Fruit fly (Drosophila melanogaster) whole organism, embryonic: Measurements from ENCODE around the gene HP1c.

Experiments used
- BEAF-32 ChIP-seq: fragments of 200-800 bp; sonication (Bioruptor generic); optimal IDR thresholded peaks from 3 replicates; lab custom pipeline; 2017; ENCODE audit warnings: missing biosample characterization, missing genetic modification characterization, mild to moderate bottlenecking, moderate library complexity, missing genetic modification reagents
- Blimp-1 ChIP-seq: fragments of 200-800 bp; sonication (Bioruptor generic); optimal IDR thresholded peaks from 3 replicates; lab custom pipeline; 2018; ENCODE audit warnings: missing biosample characterization, missing genetic modification characterization, mild to moderate bottlenecking, moderate library complexity, missing genetic modification reagents
- CG10543 ChIP-seq: fragments of 200-800 bp; sonication (Bioruptor generic); optimal IDR thresholded peaks from 3 replicates; lab custom pipeline; 2017; ENCODE audit warnings: missing biosample characterization, mild to moderate bottlenecking, missing genetic modification characterization, moderate library complexity
- CG10959 ChIP-seq: fragments of 200-800 bp; sonication (Bioruptor generic); IDR thresholded peaks from 2 replicates; pipeline ENCODE4 v1.3.6; 2022; ENCODE audit warnings: missing biosample characterization, missing genetic modification characterization
- CG10979 ChIP-seq: fragments of 200-800 bp; sonication (Bioruptor generic); optimal IDR thresholded peaks from 2 replicates; lab custom pipeline; 2018; ENCODE audit warnings: missing biosample characterization, mild to moderate bottlenecking, missing genetic modification characterization, moderate library complexity
- CG12769 ChIP-seq: fragments of 200-800 bp; sonication (Bioruptor generic); optimal IDR thresholded peaks from 2 replicates; lab custom pipeline; 2019; ENCODE audit warnings: missing biosample characterization, mild to moderate bottlenecking, missing genetic modification characterization, moderate library complexity
- CG13123 ChIP-seq: fragments of 200-800 bp; sonication (Bioruptor generic); optimal IDR thresholded peaks from 2 replicates; lab custom pipeline; 2016; ENCODE audit warnings: missing biosample characterization, missing genetic modification characterization
- CG14710 ChIP-seq: fragments of 200-800 bp; sonication (Bioruptor generic); optimal IDR thresholded peaks from 3 replicates; lab custom pipeline; 2019; ENCODE audit warnings: missing biosample characterization, mild to moderate bottlenecking, missing genetic modification characterization, moderate library complexity
- CG14965 ChIP-seq: fragments of 200-800 bp; sonication (Bioruptor generic); optimal IDR thresholded peaks from 2 replicates; lab custom pipeline; 2016; ENCODE audit warnings: missing biosample characterization, missing genetic modification characterization, borderline replicate concordance
- CG1602 ChIP-seq: fragments of 200-800 bp; sonication (Bioruptor generic); optimal IDR thresholded peaks from 3 replicates; lab custom pipeline; 2016; ENCODE audit warnings: missing biosample characterization, missing genetic modification characterization
- CG16779 ChIP-seq: fragments of 200-800 bp; sonication (Bioruptor generic); IDR thresholded peaks from 2 replicates; pipeline ENCODE4 v1.3.6; 2022; ENCODE audit warnings: missing biosample characterization, missing genetic modification characterization
- CG16863 ChIP-seq: fragments of 200-800 bp; sonication (Bioruptor generic); optimal IDR thresholded peaks from 3 replicates; lab custom pipeline; 2016; ENCODE audit warnings: missing biosample characterization, missing genetic modification characterization
- CG17361 ChIP-seq: fragments of 200-800 bp; sonication (Bioruptor generic); IDR thresholded peaks from 3 replicates; pipeline ENCODE4 v1.3.6; 2022; ENCODE audit warnings: missing biosample characterization, missing genetic modification characterization
- CG17912 ChIP-seq: fragments of 200-800 bp; sonication (Bioruptor generic); optimal IDR thresholded peaks from 2 replicates; lab custom pipeline; 2018; ENCODE audit warnings: missing biosample characterization, mild to moderate bottlenecking, missing genetic modification characterization
- CG18011 ChIP-seq: fragments of 200-800 bp; sonication (Bioruptor generic); optimal IDR thresholded peaks from 2 replicates; lab custom pipeline; 2017; ENCODE audit warnings: missing biosample characterization, missing genetic modification characterization, mild to moderate bottlenecking, moderate library complexity, missing genotype
- CG2116 ChIP-seq: fragments of 200-800 bp; sonication (Bioruptor generic); optimal IDR thresholded peaks from 3 replicates; lab custom pipeline; 2018; ENCODE audit warnings: missing biosample characterization, mild to moderate bottlenecking, missing genetic modification characterization
- CG3726 ChIP-seq: fragments of 200-800 bp; sonication (Bioruptor generic); IDR thresholded peaks from 3 replicates; pipeline ENCODE4, ENCODE4 v1.3.6; 2022; ENCODE audit warnings: missing biosample characterization, missing genetic modification characterization
- CG3847 ChIP-seq: fragments of 200-800 bp; sonication (Bioruptor generic); IDR thresholded peaks from 2 replicates; pipeline ENCODE4 v1.3.6; 2022; ENCODE audit warnings: missing biosample characterization, missing genetic modification characterization
- CG4707 ChIP-seq: fragments of 200-800 bp; sonication (Bioruptor generic); optimal IDR thresholded peaks from 2 replicates; lab custom pipeline; 2018; ENCODE audit warnings: missing biosample characterization, mild to moderate bottlenecking, missing genetic modification characterization, moderate library complexity
- CG6689 ChIP-seq: fragments of 200-800 bp; sonication (Bioruptor generic); IDR thresholded peaks from 2 replicates; pipeline ENCODE4 v1.3.6; 2022; ENCODE audit warnings: missing biosample characterization, missing genetic modification characterization
- CG6791 ChIP-seq: fragments of 200-800 bp; sonication (Bioruptor generic); IDR thresholded peaks from 3 replicates; pipeline ENCODE4 v1.3.6; 2022; ENCODE audit warnings: missing biosample characterization, missing genetic modification characterization; ENCODE audit not compliant: partially characterized antibody
- CG6854 ChIP-seq: fragments of 200-800 bp; sonication (Bioruptor generic); optimal IDR thresholded peaks from 3 replicates; lab custom pipeline; 2017; ENCODE audit warnings: missing biosample characterization, mild to moderate bottlenecking, missing genetic modification characterization
- Dip3 ChIP-seq: fragments of 200-800 bp; sonication (Bioruptor generic); optimal IDR thresholded peaks from 3 replicates; lab custom pipeline; 2016; ENCODE audit warnings: missing biosample characterization, missing genetic modification characterization
- Dll ChIP-seq: fragments of 200-800 bp; sonication (Bioruptor generic); IDR thresholded peaks from 4 replicates; pipeline ENCODE4 v1.3.6; 2022; ENCODE audit warnings: missing biosample characterization, missing genetic modification characterization; ENCODE audit not compliant: partially characterized antibody
- Eip74EF ChIP-seq, 2 experiments: fragments of 200-800 bp in 1 of 2; fragments of >200 bp in 1 of 2; sonication (Bioruptor generic) in 1 of 2; optimal IDR thresholded peaks; 2 replicates each; lab custom pipeline; 2017 to 2019; ENCODE audit warnings: missing biosample characterization in 2 of 2, missing genetic modification characterization in 2 of 2, mild to moderate bottlenecking in 1 of 2, moderate library complexity in 1 of 2
- Fer1 ChIP-seq: fragments of 200-800 bp; sonication (Bioruptor generic); optimal IDR thresholded peaks from 2 replicates; lab custom pipeline; 2017; ENCODE audit warnings: missing biosample characterization, mild to moderate bottlenecking, missing genetic modification characterization
- HHEX ChIP-seq: fragments of 200-800 bp; sonication (Bioruptor generic); optimal IDR thresholded peaks from 3 replicates; lab custom pipeline; 2017; ENCODE audit warnings: missing biosample characterization, mild to moderate bottlenecking, missing genetic modification characterization, missing genetic modification reagents
- Hand ChIP-seq: fragments of 200-800 bp; sonication (Bioruptor generic); optimal IDR thresholded peaks from 2 replicates; lab custom pipeline; 2017; ENCODE audit warnings: mild to moderate bottlenecking, missing biosample characterization, missing genetic modification reagents, missing genetic modification characterization
- HmgZ ChIP-seq: fragments of 200-800 bp; sonication (Bioruptor generic); optimal IDR thresholded peaks from 2 replicates; lab custom pipeline; 2018; ENCODE audit warnings: missing biosample characterization, mild to moderate bottlenecking, missing genetic modification characterization
- Neu2 ChIP-seq: fragments of 200-800 bp; sonication (Bioruptor generic); optimal IDR thresholded peaks from 3 replicates; lab custom pipeline; 2016; ENCODE audit warnings: missing biosample characterization, missing genetic modification characterization, borderline replicate concordance
- NfI ChIP-seq: fragments of 200-800 bp; sonication (Bioruptor generic); optimal IDR thresholded peaks from 3 replicates; lab custom pipeline; 2018; ENCODE audit warnings: missing biosample characterization, mild to moderate bottlenecking, missing genetic modification characterization, moderate library complexity
- Oli ChIP-seq: fragments of 200-800 bp; sonication (Bioruptor generic); optimal IDR thresholded peaks from 2 replicates; lab custom pipeline; 2018; ENCODE audit warnings: missing biosample characterization, mild to moderate bottlenecking, missing genetic modification characterization, moderate library complexity
- Spps ChIP-seq: fragments of 200-800 bp; sonication (Bioruptor generic); optimal IDR thresholded peaks from 2 replicates; lab custom pipeline; 2018; ENCODE audit warnings: missing biosample characterization, mild to moderate bottlenecking, missing genetic modification characterization
- amos ChIP-seq: fragments of 200-800 bp; sonication (Bioruptor generic); IDR thresholded peaks from 2 replicates; pipeline ENCODE4 v1.3.6; 2022; ENCODE audit warnings: missing biosample characterization, missing genetic modification characterization; ENCODE audit not compliant: partially characterized antibody
- ara ChIP-seq: fragments of 200-800 bp; sonication (Bioruptor generic); IDR thresholded peaks from 2 replicates; pipeline ENCODE4 v1.3.6; 2022; ENCODE audit warnings: missing biosample characterization, missing genetic modification characterization
- disco-r ChIP-seq: fragments of 200-800 bp; sonication (Bioruptor generic); optimal IDR thresholded peaks from 2 replicates; lab custom pipeline; 2016; ENCODE audit warnings: missing biosample characterization, missing genetic modification characterization
- dmrt99B ChIP-seq: fragments of 200-800 bp; sonication (Bioruptor generic); optimal IDR thresholded peaks from 2 replicates; lab custom pipeline; 2018; ENCODE audit warnings: missing biosample characterization, mild to moderate bottlenecking, missing genetic modification characterization, moderate library complexity
- gsb ChIP-seq: fragments of 200-800 bp; sonication (Bioruptor generic); IDR thresholded peaks from 2 replicates; pipeline ENCODE4 v1.3.6; 2022; ENCODE audit warnings: missing biosample characterization, missing genetic modification characterization
- hkb ChIP-seq, 2 experiments: fragments of 200-800 bp in 1 of 2; fragments of >200 bp in 1 of 2; sonication (Bioruptor generic) in 1 of 2; IDR thresholded peaks in 1 of 2; optimal IDR thresholded peaks in 1 of 2; 2 replicates each; pipeline versions ENCODE4 v1.3.6 to Lab custom; 2017 to 2022; ENCODE audit warnings: missing biosample characterization in 1 of 2, missing genetic modification characterization in 1 of 2
- klu ChIP-seq: fragments of 200-800 bp; sonication (Bioruptor generic); IDR thresholded peaks from 2 replicates; pipeline ENCODE4 v1.3.6; 2022; ENCODE audit warnings: missing biosample characterization, missing genetic modification characterization
- lmd ChIP-seq: fragments of 200-800 bp; sonication (Bioruptor generic); IDR thresholded peaks from 2 replicates; pipeline ENCODE4 v1.3.6; 2022; ENCODE audit warnings: missing biosample characterization, missing genetic modification characterization
- mld ChIP-seq: fragments of 200-800 bp; sonication (Bioruptor generic); IDR thresholded peaks from 3 replicates; pipeline ENCODE4 v1.3.6; 2022; ENCODE audit warnings: missing biosample characterization, missing genetic modification characterization; ENCODE audit not compliant: partially characterized antibody
- peb ChIP-seq: fragments of 200-800 bp; sonication (Bioruptor generic); IDR thresholded peaks from 2 replicates; pipeline ENCODE4 v1.3.6; 2022; ENCODE audit warnings: missing biosample characterization, missing genetic modification characterization
- pho ChIP-seq: fragments of 200-800 bp; sonication (Bioruptor generic); optimal IDR thresholded peaks from 2 replicates; lab custom pipeline; 2016; ENCODE audit warnings: missing biosample characterization, missing genetic modification characterization
- pita ChIP-seq: fragments of 200-800 bp; sonication (Bioruptor generic); optimal IDR thresholded peaks from 2 replicates; lab custom pipeline; 2017; ENCODE audit warnings: missing biosample characterization, mild to moderate bottlenecking, missing genetic modification characterization
- stwl ChIP-seq: fragments of 200-800 bp; sonication (Bioruptor generic); optimal IDR thresholded peaks from 3 replicates; lab custom pipeline; 2018; ENCODE audit warnings: missing biosample characterization, mild to moderate bottlenecking, missing genetic modification characterization, moderate library complexity
- unpg ChIP-seq: fragments of 200-800 bp; sonication (Bioruptor generic); optimal IDR thresholded peaks from 3 replicates; lab custom pipeline; 2018; ENCODE audit warnings: missing biosample characterization, mild to moderate bottlenecking, missing genetic modification characterization, moderate library complexity
- zfh1 ChIP-seq: fragments of 200-800 bp; sonication (Bioruptor generic); IDR thresholded peaks from 3 replicates; pipeline ENCODE4 v1.3.6; 2022; ENCODE audit warnings: missing biosample characterization, missing genetic modification characterization

Gene HP1c

dm6 chr3R:22750534-22750947 is 5.1 kb downstream of the HP1c start, which contains the start of the genes rumi, CG7029 and Usp12-46 (continued):
- TF ChIP-seq CG1602 (GFP tag; lab: Kevin White, UChicago), result peak; percentile 90
- TF ChIP-seq amos, result peak; percentile 72
- peak in 1 of 2 experiments; percentile 58 for TF ChIP-seq Eip74EF (GFP tag; optimal IDR thresholded peaks at IDR 0.05; lab: Kevin White, UChicago)
- peak; percentile 92 for TF ChIP-seq zfh1
- peak; percentile 92 for TF ChIP-seq CG3847
- peak; percentile 75 for TF ChIP-seq Fer1 (GFP tag; lab: Kevin White, UChicago)
- peak; percentile 68 for TF ChIP-seq CG17912 (GFP tag; lab: Kevin White, UChicago)
- TF ChIP-seq mld, result peak; percentile 46; the same call in 1 of the 3 replicates
- TF ChIP-seq CG6854 (GFP tag; lab: Kevin White, UChicago), result no peak
- peak; percentile 73; the same call in 2 of the 3 replicates for TF ChIP-seq CG6791
- peak; percentile 88 for TF ChIP-seq CG6689
- TF ChIP-seq CG17361, result peak; percentile 80
- TF ChIP-seq CG18011 (GFP tag; lab: Kevin White, UChicago), result peak; percentile 67
- peak; percentile 80 for TF ChIP-seq Oli (tag; lab: Kevin White, UChicago)
- TF ChIP-seq CG10959 (GFP tag; lab: Robert Waterston, UW), result peak; percentile 73
- peak; percentile 57 for TF ChIP-seq disco-r (GFP tag; lab: Kevin White, UChicago)
- peak; percentile 76; the same call in 2 of the 3 replicates for TF ChIP-seq CG3726 (GFP tag; lab: Robert Waterston, UW)
- peak; percentile 68 for TF ChIP-seq CG13123 (GFP tag; lab: Kevin White, UChicago)
- TF ChIP-seq CG2116 (GFP tag; lab: Kevin White, UChicago), result peak; percentile 76
- peak; percentile 79 for TF ChIP-seq Neu2 (GFP tag; lab: Kevin White, UChicago)
- no peak for TF ChIP-seq CG12769 (tag; lab: Kevin White, UChicago)
- peak; percentile 76; the same call in 1 of the 2 replicates for TF ChIP-seq CG16779 (GFP tag; lab: Robert Waterston, UW)
- peak; percentile 79 for TF ChIP-seq ara (GFP tag; lab: Robert Waterston, UW)
- TF ChIP-seq stwl (tag; lab: Kevin White, UChicago), result peak; percentile 88
- TF ChIP-seq Spps (tag; lab: Kevin White, UChicago), result peak; percentile 67
- TF ChIP-seq CG14965 (GFP tag; lab: Kevin White, UChicago), result no peak
- peak; percentile 87 for TF ChIP-seq BEAF-32 (GFP tag; lab: Kevin White, UChicago)
- peak; percentile 87 for TF ChIP-seq pho
- peak; percentile 96 for TF ChIP-seq HmgZ (tag; lab: Kevin White, UChicago)
- TF ChIP-seq gsb (GFP tag; lab: Robert Waterston, UW), result peak; percentile 46; the same call in 1 of the 2 replicates
- TF ChIP-seq CG14710 (tag; lab: Kevin White, UChicago), result peak; percentile 100
- peak; percentile 45; the same call in 1 of the 2 replicates for TF ChIP-seq peb (GFP tag; lab: Robert Waterston, UW)
- TF ChIP-seq lmd (GFP tag; lab: Robert Waterston, UW), result peak; percentile 84
- peak; percentile 63 for TF ChIP-seq klu (GFP tag; lab: Robert Waterston, UW)
- TF ChIP-seq dmrt99B, result no peak
- TF ChIP-seq CG10543 (GFP tag; lab: Kevin White, UChicago), result peak; percentile 77
- peak; percentile 90 for TF ChIP-seq CG16863 (GFP tag; lab: Kevin White, UChicago)
- TF ChIP-seq Hand (GFP tag; lab: Kevin White, UChicago), result peak; percentile 44
- peak; percentile 67 for TF ChIP-seq CG4707 (GFP tag; lab: Kevin White, UChicago)
- no peak for TF ChIP-seq pita (GFP tag; lab: Kevin White, UChicago)
- TF ChIP-seq NfI (GFP tag; lab: Kevin White, UChicago), result peak; percentile 81
- TF ChIP-seq HHEX (GFP tag; lab: Kevin White, UChicago), result peak; percentile 77
- no peak for TF ChIP-seq hkb (optimal IDR thresholded peaks at IDR 0.05; lab: Kevin White, UChicago)
- TF ChIP-seq hkb (GFP tag; IDR thresholded peaks at IDR 0.05; lab: Robert Waterston, UW), result peak; percentile 79
- TF ChIP-seq unpg, result peak; percentile 89
- TF ChIP-seq Blimp-1 (GFP tag; lab: Kevin White, UChicago), result peak; percentile 78
- peak; percentile 89 for TF ChIP-seq Dll (GFP tag; lab: Robert Waterston, UW)
- TF ChIP-seq Dip3 (GFP tag; lab: Kevin White, UChicago), result peak; percentile 92
- TF ChIP-seq CG10979, result peak; percentile 81
